Worm (Caenorhabditis elegans) whole organism, midembryonic: ENCODE data around the gene srv-25.
"Not testable (repeated sequence)": the region's sequence is repeated elsewhere in the genome, so short reads cannot be mapped to it uniquely, and the experiment has no call there.

Source experiments
- T22C8.4 ChIP-seq: fragments of 200-800 bp; sonication (Bioruptor generic); IDR thresholded peaks from 2 replicates; pipeline ENCODE4 v1.3.6; 2022; ENCODE audit warnings: missing genetic modification characterization, missing compliant biosample characterization
- flt-1 ChIP-seq: fragments of 200-800 bp; sonication (Bioruptor generic); IDR thresholded peaks from 2 replicates; pipeline ENCODE4 v1.3.6; 2022; ENCODE audit warnings: missing genetic modification characterization, missing compliant biosample characterization
- med-1 ChIP-seq: sonication (generic microtip); optimal IDR thresholded peaks from 2 replicates; lab custom pipeline; 2017; ENCODE audit warnings: missing genetic modification characterization, mild to moderate bottlenecking, missing compliant biosample characterization, antibody characterized with exemption, missing genetic modification reagents; ENCODE audit not compliant: insufficient read depth
- ref-1 ChIP-seq: fragments of 200-800 bp; sonication (Bioruptor generic); conservative IDR thresholded peaks from 2 replicates; pipeline ENCODE4 v1.3.6; 2022; ENCODE audit warnings: missing genetic modification reagents, missing genetic modification characterization, missing compliant biosample characterization

DNA sequence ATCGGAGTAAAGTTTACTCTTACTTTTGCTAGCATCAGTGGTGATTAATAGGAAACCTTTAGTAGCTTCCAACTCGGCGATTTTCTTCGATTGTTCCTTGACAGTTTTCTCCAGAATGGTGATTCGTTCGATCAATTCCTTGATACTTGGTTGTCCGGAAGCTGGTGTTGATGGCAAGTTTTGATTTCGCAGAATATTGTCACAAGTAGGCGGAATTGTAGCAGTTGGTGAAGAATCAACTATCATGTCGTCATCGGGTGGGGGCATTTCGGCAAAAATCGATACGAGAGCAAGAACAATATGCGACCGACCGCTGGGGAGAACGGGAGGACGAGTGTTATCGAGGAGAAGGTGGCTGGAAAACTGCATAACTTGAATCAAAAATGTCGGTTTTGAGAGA lies 43.7 kb upstream of the srv-25 start, which contains the start of gene Y73B6BL.289:
- not testable (repeated sequence) for TF ChIP-seq ref-1 (GFP tag; lab: Robert Waterston, UW); flt-1 (GFP tag; lab: Robert Waterston, UW); T22C8.4 (GFP tag; lab: Robert Waterston, UW); med-1 (GFP tag; lab: Kevin White, UChicago)
